Worm (Caenorhabditis elegans): ENCODE results near the gene C09E7.7.
A peak's percentile ranks its signal among the peaks of the same experiment; 100 is the strongest.

The C09E7.7 gene

ce11 chrIII:6551187-6552058, at the start of gene C09E7.7:
TSS of gene C09E7.7 (minus strand) at chrIII:6551243.
- peak; percentile 2 for TF ChIP-seq snpc-4 (tag; optimal IDR thresholded peaks at IDR 0.05)
- peak; percentile 52 for TF ChIP-seq sox-4 (tag; optimal IDR thresholded peaks at IDR 0.05)
- peak; percentile 64 for TF ChIP-seq mab-9 (GFP tag; IDR thresholded peaks at IDR 0.05)
- TF ChIP-seq lin-35 (GFP tag; optimal IDR thresholded peaks at IDR 0.05) = peak; percentile 42 to 43
- TF ChIP-seq fos-1 (tag; optimal IDR thresholded peaks at IDR 0.05) = peak; percentile 3
- TF ChIP-seq irx-1 (tag; optimal IDR thresholded peaks at IDR 0.05) = peak; percentile 27
- peak; percentile 70 for TF ChIP-seq nhr-19 (GFP tag; conservative IDR thresholded peaks at IDR 0.05)
- peak; percentile 33 for TF ChIP-seq blmp-1 (tag; optimal IDR thresholded peaks at IDR 0.05)
- peak; percentile 23 to 68 for TF ChIP-seq efl-1 (optimal IDR thresholded peaks at IDR 0.05)
- peak; percentile 49 to 96 for TF ChIP-seq efl-1 (GFP tag; optimal IDR thresholded peaks at IDR 0.05 in 1 of 2)
- TF ChIP-seq lin-15B (tag; optimal IDR thresholded peaks at IDR 0.05) = peak; percentile 15
- peak; percentile 47 for TF ChIP-seq isw-1 (GFP tag; IDR thresholded peaks at IDR 0.05)
- peak; percentile 25 for TF ChIP-seq dsc-1 (tag; optimal IDR thresholded peaks at IDR 0.05)
- TF ChIP-seq nhr-20 (tag; optimal IDR thresholded peaks at IDR 0.05) = peak; percentile 42
- TF ChIP-seq jun-1 (tag; optimal IDR thresholded peaks at IDR 0.05) = peak; percentile 33
- TF ChIP-seq C16A3.4 (tag; optimal IDR thresholded peaks at IDR 0.05) = peak; percentile 39
- peak; percentile 46 for TF ChIP-seq skn-1 (tag; optimal IDR thresholded peaks at IDR 0.05)
- peak; percentile 34 to 52 (median 37) for TF ChIP-seq dpl-1 (GFP tag; optimal IDR thresholded peaks at IDR 0.05)
- peak; percentile 93 for TF ChIP-seq lin-14 (GFP tag; optimal IDR thresholded peaks at IDR 0.05)
- peak; percentile 82 for TF ChIP-seq nhr-47 (tag; optimal IDR thresholded peaks at IDR 0.05)
- TF ChIP-seq grh-1 (GFP tag; IDR thresholded peaks at IDR 0.05) = peak; percentile 17; the same call in 1 of the 2 replicates
- peak; percentile 33 for TF ChIP-seq fkh-10 (GFP tag; optimal IDR thresholded peaks at IDR 0.05)
- peak; percentile 24 for TF ChIP-seq ceh-8 (GFP tag; optimal IDR thresholded peaks at IDR 0.05)
- peak in 1 of 2 experiments; percentile 6 for TF ChIP-seq mdl-1 (tag; optimal IDR thresholded peaks at IDR 0.05)
- TF ChIP-seq nhr-85 (tag) = peak; percentile 77
- TF ChIP-seq snu-23 (GFP tag; optimal IDR thresholded peaks at IDR 0.05) = peak; percentile 51
- peak; percentile 76 for TF ChIP-seq nhr-90 (tag; optimal IDR thresholded peaks at IDR 0.05; ENCODE audit: poor library complexity)
- TF ChIP-seq ceh-63 (GFP tag; optimal IDR thresholded peaks at IDR 0.05) = peak; percentile 70
- TF ChIP-seq fkh-8 (tag; optimal IDR thresholded peaks at IDR 0.05) = peak; percentile 67
- TF ChIP-seq unc-86 (tag; optimal IDR thresholded peaks at IDR 0.05) = peak; percentile 76
- TF ChIP-seq egl-13 (tag; optimal IDR thresholded peaks at IDR 0.05) = peak; percentile 76
- TF ChIP-seq rnt-1 (tag; optimal IDR thresholded peaks at IDR 0.05) = peak; percentile 79
- peak; percentile 61 for TF ChIP-seq mep-1 (tag; optimal IDR thresholded peaks at IDR 0.05)
- peak; percentile 71 for TF ChIP-seq pax-3 (tag; optimal IDR thresholded peaks at IDR 0.05)
- TF ChIP-seq nhr-71 (tag; optimal IDR thresholded peaks at IDR 0.05) = peak; percentile 77
- TF ChIP-seq ceh-82 (tag; optimal IDR thresholded peaks at IDR 0.05) = peak in 1 of 3 experiments; percentile 43
- TF ChIP-seq swsn-7 (tag; optimal IDR thresholded peaks at IDR 0.05) = peak; percentile 39
- peak; percentile 67 for TF ChIP-seq lir-3 (tag; optimal IDR thresholded peaks at IDR 0.05; ENCODE audit: poor library complexity)
- peak; percentile 10 for TF ChIP-seq lin-13 (GFP tag; optimal IDR thresholded peaks at IDR 0.05)
- TF ChIP-seq lsy-2 (tag; optimal IDR thresholded peaks at IDR 0.05) = peak; percentile 61 to 63
- TF ChIP-seq unc-98 (GFP tag; IDR thresholded peaks at IDR 0.05) = peak; percentile 62
- peak; percentile 67 for TF ChIP-seq tbx-2 (tag; optimal IDR thresholded peaks at IDR 0.05)
- TF ChIP-seq xbp-1 (tag; optimal IDR thresholded peaks at IDR 0.05) = peak; percentile 45
- peak; percentile 64 for TF ChIP-seq ceh-88 (GFP tag; IDR thresholded peaks at IDR 0.05)
- TF ChIP-seq unc-130 (tag; optimal IDR thresholded peaks at IDR 0.05) = peak; percentile 3
- peak in 1 of 2 experiments; percentile 79 for TF ChIP-seq ztf-11 (tag; optimal IDR thresholded peaks at IDR 0.05)
- TF ChIP-seq C04F5.9 (tag; optimal IDR thresholded peaks at IDR 0.05) = peak; percentile 13
